Worm (Caenorhabditis elegans): ENCODE data around the gene flp-15.

DNA sequence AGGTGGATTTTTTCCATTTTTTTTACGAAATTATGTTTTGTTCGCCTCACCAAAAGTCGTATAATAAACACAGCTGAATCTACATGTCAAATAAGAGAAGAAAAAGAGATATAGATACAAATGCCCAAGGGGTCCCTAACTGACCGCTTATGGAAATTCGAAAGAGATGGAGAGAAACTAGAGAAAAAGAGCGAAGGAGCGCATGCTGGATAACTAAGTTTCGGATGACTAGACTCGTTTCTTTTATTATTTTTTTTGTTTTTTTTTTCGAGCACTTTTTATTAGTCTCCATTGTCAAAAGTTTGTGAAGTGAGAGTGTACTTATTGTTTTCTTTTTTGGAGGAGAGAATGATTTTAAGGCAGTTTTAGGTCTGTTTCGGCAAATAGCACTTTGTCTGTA, 30.0 kb downstream of the flp-15 start:
- TF ChIP-seq pha-4 (tag; optimal IDR thresholded peaks at IDR 0.05) = no peak
- no peak for TF ChIP-seq unc-62 (GFP tag; optimal IDR thresholded peaks at IDR 0.05)
- no peak for TF ChIP-seq nhr-76 (tag; optimal IDR thresholded peaks at IDR 0.05)
- TF ChIP-seq elt-3 (tag; optimal IDR thresholded peaks at IDR 0.05) = no peak
- TF ChIP-seq nhr-237 (tag; optimal IDR thresholded peaks at IDR 0.05) = no peak
- TF ChIP-seq sptf-1 (tag; optimal IDR thresholded peaks at IDR 0.05) = no peak
- TF ChIP-seq blmp-1 (tag; optimal IDR thresholded peaks at IDR 0.05) = no peak
- no peak for TF ChIP-seq cnd-1 (tag; optimal IDR thresholded peaks at IDR 0.05)
- TF ChIP-seq lin-13 (tag; optimal IDR thresholded peaks at IDR 0.05) = no peak
- no peak for TF ChIP-seq snpc-4 (tag; optimal IDR thresholded peaks at IDR 0.05)
- no peak for TF ChIP-seq unc-39 (tag; optimal IDR thresholded peaks at IDR 0.05)

All from whole organism, mixed stage, embryonic.